Worm (Caenorhabditis elegans): ENCODE measurements around the gene Y111B2A.2.

ce11 chrIII:12510505-12510904 lies 14.6 kb downstream of the Y111B2A.2 start:
- TF ChIP-seq D2030.7 (GFP tag; IDR thresholded peaks at IDR 0.05) = no peak
- TF ChIP-seq ztf-28 (GFP tag; IDR thresholded peaks at IDR 0.05) = no peak
- no peak for TF ChIP-seq dpff-1 (tag; optimal IDR thresholded peaks at IDR 0.05)
- TF ChIP-seq ets-4 (GFP tag; optimal IDR thresholded peaks at IDR 0.05) = no peak
- no peak for TF ChIP-seq sea-2 (GFP tag; IDR thresholded peaks at IDR 0.05)
- no peak for TF ChIP-seq F23B12.7 (tag; optimal IDR thresholded peaks at IDR 0.05; ENCODE audit: insufficient read depth)
- no peak for TF ChIP-seq dox-1 (GFP tag; IDR thresholded peaks at IDR 0.05)
- TF ChIP-seq tbx-9 (tag; optimal IDR thresholded peaks at IDR 0.05; ENCODE audit: borderline replicate concordance) = no peak
- no peak for TF ChIP-seq lsl-1 (GFP tag; optimal IDR thresholded peaks at IDR 0.05)
- no peak for TF ChIP-seq zfh-2 (GFP tag; conservative IDR thresholded peaks at IDR 0.05)
- no peak for TF ChIP-seq madf-10 (tag; optimal IDR thresholded peaks at IDR 0.05)
- TF ChIP-seq hrde-1 (tag; optimal IDR thresholded peaks at IDR 0.05; ENCODE audit: borderline replicate concordance) = no peak
- no peak for TF ChIP-seq nfyb-1 (GFP tag; IDR thresholded peaks at IDR 0.05)
- no peak for TF ChIP-seq F55B11.4 (tag; optimal IDR thresholded peaks at IDR 0.05; ENCODE audit: borderline replicate concordance, insufficient read depth)
